Worm (Caenorhabditis elegans) whole organism, early embryonic: Measurements from ENCODE around the gene F31B9.7.

Experiments used
- B0310.2 ChIP-seq: sonication (generic microtip); optimal IDR thresholded peaks from 2 replicates; lab custom pipeline; 2016; ENCODE audit warnings: mild to moderate bottlenecking, missing genetic modification characterization, missing compliant biosample characterization
- F13C5.2 ChIP-seq: sonication (generic microtip); optimal IDR thresholded peaks from 2 replicates; lab custom pipeline; 2017; ENCODE audit warnings: mild to moderate bottlenecking, missing genetic modification characterization, inconsistent platforms, missing compliant biosample characterization
- aly-1 ChIP-seq: sonication (generic microtip); optimal IDR thresholded peaks from 2 replicates; lab custom pipeline; 2016; ENCODE audit warnings: missing genetic modification characterization, missing compliant biosample characterization
- ama-1 ChIP-seq: fragments of 150-350 bp; optimal IDR thresholded peaks from 2 replicates; lab custom pipeline; 2014
- ceh-13 ChIP-seq: fragments of 200-800 bp; sonication (Bioruptor generic); optimal IDR thresholded peaks from 2 replicates; lab custom pipeline; 2018; ENCODE audit warnings: mild to moderate bottlenecking, missing genetic modification characterization, missing compliant biosample characterization
- ceh-36 ChIP-seq: sonication (generic microtip); optimal IDR thresholded peaks from 2 replicates; lab custom pipeline; 2016; ENCODE audit warnings: missing genetic modification characterization, inconsistent platforms, missing compliant biosample characterization
- ets-7 ChIP-seq: sonication (generic microtip); optimal IDR thresholded peaks from 2 replicates; lab custom pipeline; 2016; ENCODE audit warnings: missing genotype, missing genetic modification characterization, missing compliant biosample characterization
- flt-1 ChIP-seq: fragments of 200-800 bp; sonication (Bioruptor generic); IDR thresholded peaks from 2 replicates; pipeline ENCODE4 v1.3.6; 2022; ENCODE audit warnings: missing genetic modification characterization, missing compliant biosample characterization
- hmbx-1 ChIP-seq: sonication (generic microtip); optimal IDR thresholded peaks from 2 replicates; lab custom pipeline; 2016; ENCODE audit warnings: mild to moderate bottlenecking, missing genetic modification characterization, missing compliant biosample characterization
- hmg-4 ChIP-seq: fragments of 200-800 bp; sonication (Bioruptor generic); optimal IDR thresholded peaks from 2 replicates; lab custom pipeline; 2018; ENCODE audit warnings: mild to moderate bottlenecking, missing genetic modification characterization, missing compliant biosample characterization
- hnd-1 ChIP-seq: sonication (generic microtip); optimal IDR thresholded peaks from 2 replicates; lab custom pipeline; 2016; ENCODE audit warnings: missing genetic modification characterization, missing compliant biosample characterization
- pes-1 ChIP-seq: fragments of 200-800 bp; sonication (Bioruptor generic); IDR thresholded peaks from 2 replicates; pipeline ENCODE4 v1.3.6; 2022; ENCODE audit warnings: missing genetic modification reagents, missing genetic modification characterization, missing compliant biosample characterization
- scrt-1 ChIP-seq: fragments of 200-800 bp; sonication (Bioruptor generic); IDR thresholded peaks from 2 replicates; pipeline ENCODE4 v1.3.6; 2022; ENCODE audit warnings: missing genetic modification characterization, missing compliant biosample characterization
- sea-1 ChIP-seq: fragments of 200-800 bp; sonication (Bioruptor generic); conservative IDR thresholded peaks from 2 replicates; pipeline ENCODE4 v1.3.6; 2022; ENCODE audit warnings: missing genetic modification characterization, missing compliant biosample characterization
- tbx-11 ChIP-seq: fragments of 200-800 bp; sonication (Bioruptor generic); IDR thresholded peaks from 2 replicates; pipeline ENCODE4 v1.3.6; 2022; ENCODE audit warnings: missing genetic modification characterization, missing compliant biosample characterization
- tbx-37 ChIP-seq: fragments of 200-800 bp; sonication (Bioruptor generic); conservative IDR thresholded peaks from 2 replicates; pipeline ENCODE4 v1.3.6; 2022; ENCODE audit warnings: missing genetic modification reagents, missing genetic modification characterization, missing compliant biosample characterization
- tra-4 ChIP-seq: sonication (generic microtip); optimal IDR thresholded peaks from 2 replicates; lab custom pipeline; 2017; ENCODE audit warnings: missing genetic modification characterization, missing compliant biosample characterization

The F31B9.7 gene

DNA sequence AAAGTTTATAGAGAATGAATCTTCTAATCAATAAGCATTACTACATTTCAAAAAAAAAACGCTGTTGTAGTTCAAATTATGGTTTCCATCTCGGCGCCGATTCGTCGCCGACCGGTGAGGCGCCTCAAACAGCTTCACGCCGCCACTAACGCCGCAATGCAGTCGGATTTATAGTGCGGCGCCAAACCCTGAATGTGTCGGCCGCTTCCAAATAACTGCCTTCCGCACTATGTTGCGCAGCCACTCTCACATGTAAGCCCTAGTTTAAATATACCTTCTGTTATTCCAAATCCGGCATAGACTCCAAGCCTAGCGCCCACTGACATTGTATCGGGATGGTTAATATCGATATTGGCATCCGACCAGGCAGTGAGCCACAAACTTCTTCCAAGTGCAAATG is 13.4 kb downstream of the F31B9.7 start:
- TF ChIP-seq ceh-36 (tag; lab: Kevin White, UChicago): no peak
- no peak for TF ChIP-seq hmbx-1 (tag; lab: Kevin White, UChicago)
- no peak for TF ChIP-seq tbx-37 (GFP tag; lab: Robert Waterston, UW)
- TF ChIP-seq tra-4: no peak
- no peak for TF ChIP-seq ceh-13
- no peak for TF ChIP-seq hmg-4 (GFP tag; lab: Kevin White, UChicago)
- no peak for TF ChIP-seq ets-7 (tag; lab: Kevin White, UChicago)
- TF ChIP-seq pes-1 (GFP tag; lab: Robert Waterston, UW): no peak
- no peak for TF ChIP-seq sea-1 (GFP tag; lab: Robert Waterston, UW)
- TF ChIP-seq flt-1: no peak
- no peak for TF ChIP-seq scrt-1
- TF ChIP-seq F13C5.2: no peak
- TF ChIP-seq hnd-1 (tag; lab: Kevin White, UChicago): no peak
- no peak for TF ChIP-seq ama-1 (lab: Kevin White, UChicago)
- TF ChIP-seq aly-1: no peak

DNA sequence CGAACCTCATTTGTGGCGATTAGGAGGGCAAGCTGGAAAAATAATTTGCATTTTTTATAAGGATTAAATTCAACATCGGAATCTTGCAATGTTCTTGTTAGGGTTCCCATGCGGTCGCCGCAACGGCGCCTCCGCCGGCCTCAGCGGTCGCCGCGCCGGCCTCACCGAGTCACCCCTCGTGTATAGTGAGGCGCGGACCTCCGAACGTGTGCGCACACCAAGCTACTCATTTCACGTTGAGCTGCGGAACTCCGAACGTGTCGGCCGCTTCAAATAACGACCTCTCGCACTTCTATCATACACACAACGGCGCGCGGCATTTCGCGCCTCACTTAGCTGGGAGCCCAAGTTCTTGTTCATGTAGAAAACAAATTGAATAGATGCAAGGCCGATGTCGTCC is 18.4 kb downstream of the F31B9.7 start:
- TF ChIP-seq sea-1 (GFP tag; lab: Robert Waterston, UW) (no peak), tbx-11 (no peak), flt-1 (no peak), hmg-4 (GFP tag; lab: Kevin White, UChicago) (no peak), scrt-1 (no peak), pes-1 (GFP tag; lab: Robert Waterston, UW) (no peak), hmbx-1 (tag; lab: Kevin White, UChicago) (no peak), ceh-13 (no peak), tbx-37 (GFP tag; lab: Robert Waterston, UW) (no peak), B0310.2 (tag; lab: Kevin White, UChicago) (no peak), ets-7 (tag; lab: Kevin White, UChicago) (no peak), tra-4 (no peak), F13C5.2 (no peak), ama-1 (lab: Kevin White, UChicago) (no peak), hnd-1 (tag; lab: Kevin White, UChicago) (no peak), ceh-36 (tag; lab: Kevin White, UChicago) (no peak)

DNA sequence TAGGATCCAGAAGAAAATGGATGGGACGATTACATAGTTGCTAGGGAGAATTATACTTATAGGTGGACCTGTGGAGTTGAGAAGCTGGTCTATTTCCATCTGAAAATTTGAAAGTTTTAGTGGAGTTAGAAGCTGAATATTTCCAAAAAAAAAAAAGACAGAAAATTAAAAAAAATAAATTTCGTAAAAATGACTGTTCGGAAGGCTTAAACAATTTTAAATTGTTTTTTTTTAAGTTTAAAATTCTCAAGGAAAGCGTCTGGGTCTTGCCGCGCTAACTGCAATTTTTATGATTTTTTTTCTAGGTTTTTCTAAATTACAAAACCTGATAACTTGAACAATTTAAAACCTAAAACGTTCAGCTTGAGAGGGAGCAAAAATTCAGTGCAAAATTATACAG is 19.8 kb downstream of the F31B9.7 start, which contains the start of gene mrp-3:
Gene mrp-3, minus strand, starts transcription at position 101 of the 400 bp plus-strand sequence.
- TF ChIP-seq hnd-1 (tag; lab: Kevin White, UChicago) (no peak), flt-1 (no peak), tra-4 (no peak), B0310.2 (tag; lab: Kevin White, UChicago) (no peak), tbx-11 (no peak), tbx-37 (GFP tag; lab: Robert Waterston, UW) (no peak)

DNA sequence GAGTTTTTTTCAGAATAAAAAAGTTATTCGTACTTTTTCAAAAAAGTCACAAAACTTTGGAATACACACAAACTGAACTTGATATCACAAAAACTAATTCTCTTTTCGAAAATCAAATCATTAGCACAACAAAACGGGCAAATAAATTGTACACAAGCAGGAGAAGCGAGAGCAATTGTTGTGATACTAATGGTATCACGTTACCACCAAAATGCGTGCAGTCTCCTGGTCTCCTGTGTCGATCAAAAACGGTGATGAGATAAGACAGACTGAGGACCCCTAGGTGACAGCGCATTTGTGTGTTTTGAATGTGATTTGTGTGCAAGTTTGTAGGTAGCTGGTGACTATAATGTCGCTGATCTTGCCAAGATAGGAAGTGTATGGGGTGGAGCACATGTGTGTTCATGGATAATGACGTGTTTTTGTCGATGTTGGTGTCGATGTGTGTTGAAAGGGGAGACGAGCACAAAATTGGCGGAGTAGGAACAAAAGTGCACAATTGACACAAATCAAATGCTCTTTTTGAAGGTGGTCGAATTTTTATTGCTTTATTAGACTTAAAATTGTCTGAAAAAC is 20.4 kb downstream of the F31B9.7 start:
- no peak for TF ChIP-seq ceh-36 (tag; lab: Kevin White, UChicago)
- TF ChIP-seq ets-7 (tag; lab: Kevin White, UChicago): no peak
- no peak for TF ChIP-seq ama-1 (lab: Kevin White, UChicago)
- TF ChIP-seq pes-1 (GFP tag; lab: Robert Waterston, UW): no peak
- no peak for TF ChIP-seq tbx-37 (GFP tag; lab: Robert Waterston, UW)
- no peak for TF ChIP-seq B0310.2 (tag; lab: Kevin White, UChicago)
- TF ChIP-seq hnd-1 (tag; lab: Kevin White, UChicago): no peak
- no peak for TF ChIP-seq hmg-4 (GFP tag; lab: Kevin White, UChicago)

DNA sequence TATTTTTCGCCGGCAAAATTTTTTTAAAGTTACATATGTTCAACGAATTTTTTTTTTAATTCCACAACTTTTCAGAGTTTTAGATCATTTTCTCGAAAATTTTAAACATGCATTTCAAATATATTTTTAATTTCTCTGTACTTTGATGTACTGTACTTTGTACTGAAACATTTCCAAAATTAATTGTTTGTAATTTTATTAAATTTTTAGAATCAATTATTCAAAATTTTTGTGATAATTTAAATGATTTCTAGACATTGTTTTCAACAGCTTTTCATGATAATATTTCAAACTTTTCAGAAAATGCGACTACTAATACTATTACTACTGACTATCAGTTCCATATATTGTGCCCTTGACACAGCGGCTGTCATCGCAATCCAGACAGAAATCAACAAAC is 24.2 kb downstream of the F31B9.7 start, which contains the start of gene mec-5:
Gene mec-5, plus strand, starts transcription at position 301 of the 400 bp plus-strand sequence.
- TF ChIP-seq aly-1 (no peak), B0310.2 (tag; lab: Kevin White, UChicago) (no peak)

DNA sequence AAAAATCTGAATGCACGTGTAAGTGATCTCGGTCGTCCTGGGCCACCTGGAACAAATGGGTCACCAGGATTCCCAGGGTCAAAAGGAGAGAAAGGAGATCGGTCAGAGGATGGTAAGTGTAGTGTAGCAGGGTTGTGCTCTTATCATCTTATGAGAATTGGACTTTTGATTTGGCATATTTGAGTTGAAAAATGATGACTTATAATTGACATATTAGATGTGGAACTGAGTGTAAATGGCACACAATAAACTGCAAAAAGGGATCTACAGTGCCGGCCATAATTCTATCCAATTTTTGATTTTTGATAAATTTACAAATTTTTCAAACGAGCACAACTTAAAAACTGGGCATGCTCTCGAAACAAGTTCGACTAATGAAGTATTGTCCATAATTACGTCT is 24.7 kb downstream of the F31B9.7 start:
- TF ChIP-seq flt-1: no peak
- no peak for TF ChIP-seq hmg-4 (GFP tag; lab: Kevin White, UChicago)
- TF ChIP-seq F13C5.2: no peak
- no peak for TF ChIP-seq ets-7 (tag; lab: Kevin White, UChicago)
- TF ChIP-seq hmbx-1 (tag; lab: Kevin White, UChicago): no peak
- no peak for TF ChIP-seq scrt-1
- TF ChIP-seq aly-1: no peak
- no peak for TF ChIP-seq tbx-11
- TF ChIP-seq ama-1 (lab: Kevin White, UChicago): no peak
- TF ChIP-seq tra-4: no peak
- TF ChIP-seq hnd-1 (tag; lab: Kevin White, UChicago): no peak
- TF ChIP-seq B0310.2 (tag; lab: Kevin White, UChicago): no peak
- no peak for TF ChIP-seq ceh-36 (tag; lab: Kevin White, UChicago)
- no peak for TF ChIP-seq ceh-13

DNA sequence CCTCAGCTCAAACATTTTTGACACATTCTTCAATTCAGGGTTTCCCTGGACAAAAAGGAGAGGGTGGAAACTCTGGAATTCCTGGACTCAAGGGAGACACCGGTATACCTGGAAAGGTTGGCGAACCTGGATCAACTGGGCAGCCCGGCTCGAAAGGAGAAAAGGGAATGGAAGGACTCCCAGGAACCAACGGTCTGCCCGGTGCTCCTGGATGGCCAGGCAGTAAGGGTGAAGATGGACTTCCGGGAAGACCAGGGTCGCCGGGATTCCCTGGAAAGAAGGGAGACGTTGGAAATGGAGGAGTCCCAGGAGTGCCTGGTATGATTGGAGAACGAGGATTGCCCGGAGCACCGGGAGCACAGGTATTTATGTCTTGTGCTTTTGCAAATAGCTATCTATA is 26.3 kb downstream of the F31B9.7 start:
- TF ChIP-seq scrt-1 (no peak), ets-7 (tag; lab: Kevin White, UChicago) (no peak), aly-1 (no peak), ceh-13 (no peak), tbx-11 (no peak), F13C5.2 (no peak), tbx-37 (GFP tag; lab: Robert Waterston, UW) (no peak), flt-1 (no peak), tra-4 (no peak), pes-1 (GFP tag; lab: Robert Waterston, UW) (no peak), hnd-1 (tag; lab: Kevin White, UChicago) (no peak), hmg-4 (GFP tag; lab: Kevin White, UChicago) (no peak), ama-1 (lab: Kevin White, UChicago) (no peak), B0310.2 (tag; lab: Kevin White, UChicago) (no peak), ceh-36 (tag; lab: Kevin White, UChicago) (no peak), sea-1 (GFP tag; lab: Robert Waterston, UW) (no peak), hmbx-1 (tag; lab: Kevin White, UChicago) (no peak)

DNA sequence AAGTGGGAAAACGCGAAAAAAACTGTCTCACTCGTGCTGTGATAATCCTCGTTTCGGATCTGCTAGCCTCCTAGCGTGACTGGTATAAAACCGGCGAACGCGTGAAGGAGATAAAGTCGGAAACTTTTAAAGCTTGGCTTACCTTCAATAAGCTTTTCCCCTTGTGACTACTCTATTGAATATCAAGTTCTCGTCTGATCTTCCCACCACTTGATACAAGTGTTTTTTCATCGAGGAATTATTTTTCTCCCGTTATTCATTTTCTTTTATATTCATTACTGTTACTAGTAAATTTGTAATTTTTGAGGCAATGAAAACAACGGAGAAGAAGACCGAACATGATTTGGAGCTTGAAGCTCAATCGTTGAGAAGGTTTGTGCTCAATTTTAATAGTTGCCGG is 31.7 kb downstream of the F31B9.7 start, which contains the start of gene col-186:
Gene col-186, plus strand, starts transcription at position 301 of the 400 bp plus-strand sequence.
- TF ChIP-seq sea-1 (GFP tag; lab: Robert Waterston, UW): no peak
- no peak for TF ChIP-seq hnd-1 (tag; lab: Kevin White, UChicago)
- TF ChIP-seq ceh-13: no peak
- TF ChIP-seq flt-1: no peak
- no peak for TF ChIP-seq aly-1
- TF ChIP-seq hmg-4 (GFP tag; lab: Kevin White, UChicago): no peak
